Worm (Caenorhabditis elegans) whole organism, midembryonic: ENCODE results near the gene hrg-2.

Experiments
- T22C8.4 ChIP-seq: fragments of 200-800 bp; sonication (Bioruptor generic); IDR thresholded peaks from 2 replicates; pipeline ENCODE4 v1.3.6; 2022; ENCODE audit warnings: missing genetic modification characterization, missing compliant biosample characterization
- cog-1 ChIP-seq: sonication (generic microtip); optimal IDR thresholded peaks from 2 replicates; lab custom pipeline; 2016; ENCODE audit warnings: missing genetic modification characterization, missing compliant biosample characterization
- flt-1 ChIP-seq: fragments of 200-800 bp; sonication (Bioruptor generic); IDR thresholded peaks from 2 replicates; pipeline ENCODE4 v1.3.6; 2022; ENCODE audit warnings: missing genetic modification characterization, missing compliant biosample characterization
- med-1 ChIP-seq: sonication (generic microtip); optimal IDR thresholded peaks from 2 replicates; lab custom pipeline; 2017; ENCODE audit warnings: missing genetic modification characterization, mild to moderate bottlenecking, missing compliant biosample characterization, antibody characterized with exemption, missing genetic modification reagents; ENCODE audit not compliant: insufficient read depth
- ztf-23 ChIP-seq: fragments of 200-800 bp; sonication (Bioruptor generic); IDR thresholded peaks from 2 replicates; pipeline ENCODE4 v1.3.6; 2022; ENCODE audit warnings: missing genetic modification reagents, missing genetic modification characterization, missing compliant biosample characterization

ce11 chrV:12412321-12412720 lies 2.0 kb upstream of the hrg-2 start:
- TF ChIP-seq T22C8.4 (GFP tag; lab: Robert Waterston, UW) (no peak), cog-1 (tag; lab: Kevin White, UChicago) (no peak), med-1 (GFP tag; lab: Kevin White, UChicago) (no peak), flt-1 (GFP tag; lab: Robert Waterston, UW) (no peak), ztf-23 (GFP tag; lab: Robert Waterston, UW) (no peak)
